Worm (Caenorhabditis elegans) whole organism, mixed stage, embryonic: ENCODE data around the gene F35A5.5.

ENCODE experiments used
- bed-3 ChIP-seq: fragments of 200-800 bp; sonication (Bioruptor generic); optimal IDR thresholded peaks from 3 replicates; lab custom pipeline; 2018; ENCODE audit warnings: mild to moderate bottlenecking, missing genetic modification characterization, moderate library complexity, missing compliant biosample characterization
- blmp-1 ChIP-seq: fragments of 150-350 bp; optimal IDR thresholded peaks from 2 replicates; lab custom pipeline; 2014; ENCODE audit warnings: missing biosample characterization, missing genetic modification characterization
- ceh-43 ChIP-seq: fragments of 200-800 bp; sonication (Bioruptor generic); optimal IDR thresholded peaks from 2 replicates; lab custom pipeline; 2018; ENCODE audit warnings: mild to moderate bottlenecking, missing genetic modification characterization, moderate library complexity, missing compliant biosample characterization
- ceh-83 ChIP-seq: fragments of 200-800 bp; sonication (Bioruptor generic); optimal IDR thresholded peaks from 2 replicates; lab custom pipeline; 2018; ENCODE audit warnings: mild to moderate bottlenecking, missing genetic modification characterization, missing compliant biosample characterization
- ces-1 ChIP-seq: fragments of 150-350 bp; optimal IDR thresholded peaks from 2 replicates; lab custom pipeline; 2014; ENCODE audit warnings: missing biosample characterization, missing genetic modification reagents, missing genetic modification characterization
- cnd-1 ChIP-seq: fragments of 200-800 bp; sonication (Bioruptor generic); optimal IDR thresholded peaks from 2 replicates; lab custom pipeline; 2018; ENCODE audit warnings: mild to moderate bottlenecking, missing genetic modification characterization, missing compliant biosample characterization
- drap-1 ChIP-seq: fragments of 200-800 bp; sonication (Bioruptor generic); optimal IDR thresholded peaks from 3 replicates; lab custom pipeline; 2018; ENCODE audit warnings: mild to moderate bottlenecking, missing genetic modification characterization, missing compliant biosample characterization
- elt-1 ChIP-seq: sonication (generic microtip); optimal IDR thresholded peaks from 2 replicates; lab custom pipeline; 2017; ENCODE audit warnings: missing genetic modification characterization, mild to moderate bottlenecking, missing compliant biosample characterization, antibody characterized with exemption, moderate library complexity, borderline replicate concordance; ENCODE audit not compliant: insufficient read depth
- elt-3 ChIP-seq: fragments of 150-350 bp; optimal IDR thresholded peaks from 2 replicates; lab custom pipeline; 2014; ENCODE audit warnings: missing biosample characterization, missing genetic modification characterization
- ham-2 ChIP-seq: fragments of 200-800 bp; sonication (Bioruptor generic); optimal IDR thresholded peaks from 2 replicates; lab custom pipeline; 2018; ENCODE audit warnings: mild to moderate bottlenecking, missing genetic modification characterization, missing compliant biosample characterization
- hlh-1 ChIP-seq: fragments of 150-350 bp; optimal IDR thresholded peaks from 2 replicates; lab custom pipeline; 2014; ENCODE audit warnings: missing biosample characterization, missing genetic modification reagents, missing genetic modification characterization
- lin-13 ChIP-seq: fragments of 150-350 bp; optimal IDR thresholded peaks from 2 replicates; lab custom pipeline; 2014; ENCODE audit warnings: missing biosample characterization, missing genetic modification characterization
- lin-32 ChIP-seq: fragments of 200-800 bp; sonication (Bioruptor generic); optimal IDR thresholded peaks from 2 replicates; lab custom pipeline; 2018; ENCODE audit warnings: mild to moderate bottlenecking, missing genetic modification characterization, missing compliant biosample characterization
- lsy-2 ChIP-seq: fragments of 150-350 bp; optimal IDR thresholded peaks from 2 replicates; lab custom pipeline; 2014; ENCODE audit warnings: missing biosample characterization, missing genetic modification characterization
- mab-5 ChIP-seq: fragments of 150-350 bp; optimal IDR thresholded peaks from 2 replicates; lab custom pipeline; 2014; ENCODE audit warnings: missing biosample characterization, missing genetic modification characterization
- mep-1 ChIP-seq: fragments of 150-350 bp; optimal IDR thresholded peaks from 2 replicates; lab custom pipeline; 2017; ENCODE audit warnings: missing biosample characterization, missing genetic modification reagents, missing genetic modification characterization, inconsistent platforms
- mls-2 ChIP-seq: sonication (generic microtip); optimal IDR thresholded peaks from 2 replicates; lab custom pipeline; 2016; ENCODE audit warnings: mild to moderate bottlenecking, missing genetic modification characterization, moderate library complexity, missing compliant biosample characterization
- nhr-12 ChIP-seq: fragments of 150-350 bp; optimal IDR thresholded peaks from 2 replicates; lab custom pipeline; 2014; ENCODE audit warnings: missing biosample characterization, missing genetic modification characterization
- nhr-2 ChIP-seq: fragments of 150-350 bp; optimal IDR thresholded peaks from 2 replicates; lab custom pipeline; 2014; ENCODE audit warnings: missing biosample characterization, missing genetic modification characterization
- nhr-237 ChIP-seq: fragments of 150-350 bp; optimal IDR thresholded peaks from 2 replicates; lab custom pipeline; 2014; ENCODE audit warnings: missing biosample characterization, missing genetic modification characterization
- nhr-28 ChIP-seq: fragments of 150-350 bp; optimal IDR thresholded peaks from 2 replicates; lab custom pipeline; 2014; ENCODE audit warnings: missing biosample characterization, missing genetic modification characterization
- nhr-76 ChIP-seq: sonication (generic microtip); optimal IDR thresholded peaks from 2 replicates; lab custom pipeline; 2017; ENCODE audit warnings: missing biosample characterization, missing genetic modification characterization
- pha-4 ChIP-seq: fragments of 150-350 bp; optimal IDR thresholded peaks from 2 replicates; lab custom pipeline; 2018; ENCODE audit warnings: missing biosample characterization, missing genetic modification reagents, missing genetic modification characterization
- sem-2 ChIP-seq: fragments of 200-800 bp; sonication (Bioruptor generic); optimal IDR thresholded peaks from 2 replicates; lab custom pipeline; 2018; ENCODE audit warnings: mild to moderate bottlenecking, missing genetic modification characterization, missing compliant biosample characterization
- snpc-4 ChIP-seq: fragments of 150-350 bp; optimal IDR thresholded peaks from 2 replicates; lab custom pipeline; 2014; ENCODE audit warnings: missing biosample characterization, missing genetic modification characterization
- sptf-1 ChIP-seq: sonication (generic microtip); optimal IDR thresholded peaks from 2 replicates; lab custom pipeline; 2017; ENCODE audit warnings: mild to moderate bottlenecking, missing genetic modification characterization, moderate library complexity, missing compliant biosample characterization
- tbx-8 ChIP-seq: fragments of 200-800 bp; sonication (Bioruptor generic); optimal IDR thresholded peaks from 2 replicates; lab custom pipeline; 2018; ENCODE audit warnings: mild to moderate bottlenecking, missing genetic modification characterization, moderate library complexity, missing compliant biosample characterization
- unc-120 ChIP-seq: sonication (generic microtip); optimal IDR thresholded peaks from 2 replicates; lab custom pipeline; 2017; ENCODE audit warnings: missing genetic modification characterization, missing compliant biosample characterization; ENCODE audit not compliant: poor library complexity, severe bottlenecking
- unc-62 ChIP-seq: fragments of 150-350 bp; optimal IDR thresholded peaks from 2 replicates; lab custom pipeline; 2014; ENCODE audit warnings: missing biosample characterization, missing genetic modification reagents, missing genetic modification characterization
- zip-8 ChIP-seq: fragments of 150-350 bp; optimal IDR thresholded peaks from 2 replicates; lab custom pipeline; 2014; ENCODE audit warnings: missing biosample characterization, missing genetic modification characterization
- ztf-11 ChIP-seq: fragments of 150-350 bp; optimal IDR thresholded peaks from 2 replicates; lab custom pipeline; 2014; ENCODE audit warnings: missing biosample characterization, missing genetic modification characterization

The F35A5.5 gene

DNA sequence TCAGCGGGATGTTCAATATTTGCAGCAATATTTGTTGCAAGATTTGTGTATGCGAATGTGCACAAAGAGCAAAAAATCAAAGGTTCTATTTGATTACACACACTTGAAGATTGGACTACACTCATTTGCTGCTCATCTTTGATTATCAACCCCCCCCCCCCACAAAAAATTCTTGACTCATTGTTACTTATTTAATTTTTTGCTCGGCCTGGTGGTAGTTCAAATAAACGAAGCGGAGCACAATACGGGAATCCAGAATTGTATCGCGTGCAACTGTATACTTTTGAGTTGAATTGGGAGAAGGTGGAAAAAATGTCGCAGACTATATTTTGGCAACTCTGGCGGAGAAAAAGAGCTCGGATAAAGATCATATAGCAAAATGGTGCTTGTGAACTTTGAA is at the start of gene F35A5.5:
TSS of gene F35A5.5 (minus strand) at position 101 of the 400 bp plus-strand sequence.
- TF ChIP-seq ztf-11 (tag; lab: Kevin White, UChicago) (no peak), lin-32 (GFP tag; lab: Kevin White, UChicago) (no peak), lin-13 (tag; lab: Kevin White, UChicago) (no peak), snpc-4 (tag; lab: Kevin White, UChicago) (no peak), nhr-12 (tag; lab: Kevin White, UChicago) (no peak), cnd-1 (tag; lab: Kevin White, UChicago) (no peak)

DNA sequence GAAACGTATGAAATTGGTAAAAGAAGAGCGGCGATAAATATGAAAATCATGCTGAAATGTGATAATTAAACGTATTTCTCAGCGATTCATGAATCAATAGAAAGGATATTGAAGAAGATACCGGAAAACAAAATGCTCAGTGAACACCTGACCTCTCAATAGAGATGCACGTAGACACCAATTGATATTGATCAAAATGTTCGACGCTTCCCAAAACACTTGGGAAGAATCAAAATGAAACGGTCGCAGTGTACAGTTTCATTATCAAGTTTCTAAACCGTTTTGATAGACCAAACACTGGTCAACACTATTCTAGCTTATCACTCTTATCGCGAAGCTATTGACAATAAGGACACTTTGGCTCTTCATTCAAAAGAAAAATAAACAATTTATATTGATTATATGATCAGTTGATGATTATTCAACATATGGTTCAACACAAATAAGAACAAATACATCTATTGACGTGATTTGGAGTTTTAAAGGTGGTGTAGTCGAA is 46.9 kb upstream of the F35A5.5 start, which contains the start of gene ttr-48:
TSS of gene ttr-48 (minus strand) at position 51 of the 499 bp plus-strand sequence.
- no peak for TF ChIP-seq snpc-4 (tag; lab: Kevin White, UChicago)
- no peak for TF ChIP-seq ham-2
- TF ChIP-seq elt-1 (tag; lab: Kevin White, UChicago), result no peak
- no peak for TF ChIP-seq ces-1 (GFP tag; lab: Kevin White, UChicago)
- TF ChIP-seq ceh-83, result no peak
- no peak for TF ChIP-seq elt-3 (tag; lab: Kevin White, UChicago)
- TF ChIP-seq zip-8, result no peak
- no peak for TF ChIP-seq nhr-237 (tag; lab: Kevin White, UChicago)
- TF ChIP-seq nhr-76 (tag; lab: Kevin White, UChicago), result no peak
- TF ChIP-seq pha-4 (tag; lab: Kevin White, UChicago), result no peak
- no peak for TF ChIP-seq sptf-1 (tag; lab: Kevin White, UChicago)
- no peak for TF ChIP-seq lsy-2 (tag; lab: Kevin White, UChicago)
- no peak for TF ChIP-seq sem-2 (GFP tag; lab: Kevin White, UChicago)
- no peak for TF ChIP-seq tbx-8 (GFP tag; lab: Kevin White, UChicago)
- no peak for TF ChIP-seq drap-1 (GFP tag; lab: Kevin White, UChicago)
- no peak for TF ChIP-seq unc-62 (GFP tag; lab: Kevin White, UChicago)

DNA sequence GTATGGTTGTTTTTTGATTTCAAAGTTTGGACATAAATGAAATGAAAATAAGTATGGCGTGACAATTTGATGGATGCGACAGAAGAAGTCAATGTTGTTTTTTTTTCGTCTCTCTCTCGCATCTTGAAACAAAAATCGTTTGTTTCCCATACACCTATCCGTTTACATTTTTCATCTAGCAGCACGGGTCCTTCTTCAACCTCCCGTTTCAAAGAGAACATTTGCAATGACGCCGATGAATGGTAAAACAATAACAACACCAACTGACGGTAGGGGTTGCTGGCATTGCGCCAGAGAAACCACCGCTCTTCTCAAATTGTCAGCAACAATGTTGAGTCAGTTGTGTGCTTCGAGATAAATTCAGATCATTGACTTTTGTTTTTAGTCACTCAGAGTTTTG is 43.6 kb upstream of the F35A5.5 start:
- TF ChIP-seq hlh-1 (tag; lab: Kevin White, UChicago) (peak; percentile 93), unc-120 (tag; lab: Kevin White, UChicago) (peak; percentile 16), nhr-237 (tag; lab: Kevin White, UChicago) (no peak), ces-1 (GFP tag; lab: Kevin White, UChicago) (no peak)
- TF ChIP-seq, all 35 proteins: peak for 2

DNA sequence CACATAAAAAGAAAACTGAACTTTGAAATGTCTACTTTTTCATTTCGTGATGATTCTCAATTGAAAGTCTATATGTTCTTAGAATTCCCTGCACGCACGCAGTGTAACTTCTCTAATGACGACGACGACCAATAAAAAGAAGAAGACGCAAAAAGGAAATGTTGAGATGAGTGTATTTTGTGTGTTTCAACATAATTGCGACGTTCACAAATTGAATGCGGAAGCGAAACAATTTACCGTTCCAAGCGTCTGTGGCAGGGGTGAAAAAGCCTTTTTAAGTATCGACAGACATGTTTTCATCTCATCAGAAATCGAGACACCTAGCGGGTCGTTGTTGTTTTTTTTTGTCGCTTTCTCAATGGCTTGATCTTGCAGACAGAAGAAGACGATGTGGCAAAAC is 43.1 kb upstream of the F35A5.5 start:
- TF ChIP-seq mab-5 (no peak), unc-120 (tag; lab: Kevin White, UChicago) (no peak), pha-4 (tag; lab: Kevin White, UChicago) (no peak), nhr-2 (tag; lab: Kevin White, UChicago) (no peak), mep-1 (tag; lab: Kevin White, UChicago) (no peak), ceh-83 (no peak), bed-3 (GFP tag; lab: Kevin White, UChicago) (no peak), elt-3 (tag; lab: Kevin White, UChicago) (no peak), lsy-2 (tag; lab: Kevin White, UChicago) (no peak), ceh-43 (GFP tag; lab: Kevin White, UChicago) (no peak)

DNA sequence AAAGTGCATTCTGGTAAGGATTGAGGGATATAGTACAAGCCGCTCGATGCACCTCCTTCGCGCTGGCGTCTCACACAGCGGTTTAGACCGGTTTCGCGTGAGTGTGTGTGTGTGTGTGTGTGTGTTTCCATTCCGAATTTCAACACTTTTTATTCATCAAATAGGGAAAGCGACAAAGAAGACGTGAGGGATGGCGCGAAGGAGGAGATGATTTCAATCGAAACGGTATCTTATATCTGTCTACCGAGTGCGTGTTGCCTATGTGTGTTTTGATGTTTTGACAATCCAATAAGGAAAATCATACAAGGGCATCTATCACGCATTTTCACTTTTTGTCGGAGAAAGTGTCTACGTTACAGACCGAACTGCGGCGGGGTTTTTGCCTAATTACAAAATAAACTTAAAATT is 42.2 kb upstream of the F35A5.5 start:
- TF ChIP-seq nhr-28 (tag; lab: Kevin White, UChicago) (no peak), unc-62 (GFP tag; lab: Kevin White, UChicago) (peak; percentile 7), cnd-1 (tag; lab: Kevin White, UChicago) (no peak), mls-2 (tag; lab: Kevin White, UChicago) (no peak), ham-2 (peak; percentile 16), tbx-8 (GFP tag; lab: Kevin White, UChicago) (no peak), blmp-1 (tag; lab: Kevin White, UChicago) (peak; percentile 73), elt-1 (tag; lab: Kevin White, UChicago) (peak; percentile 75)
